Worm (Caenorhabditis elegans) whole organism, late embryonic: ENCODE measurements around the gene dhhc-14.

ENCODE experiments used
- C38D4.7 ChIP-seq: fragments of 200-800 bp; sonication (Bioruptor generic); optimal IDR thresholded peaks from 2 replicates; lab custom pipeline; 2018; ENCODE audit warnings: mild to moderate bottlenecking, missing genetic modification characterization, moderate library complexity, missing compliant biosample characterization
- K02D7.2 ChIP-seq: sonication (generic microtip); optimal IDR thresholded peaks from 2 replicates; lab custom pipeline; 2017; ENCODE audit warnings: mild to moderate bottlenecking, missing genetic modification characterization, missing compliant biosample characterization
- T23F11.4 ChIP-seq: fragments of 200-800 bp; sonication (Bioruptor generic); optimal IDR thresholded peaks from 2 replicates; lab custom pipeline; 2018; ENCODE audit warnings: mild to moderate bottlenecking, missing genetic modification characterization, missing compliant biosample characterization
- Y22D7AL.16 ChIP-seq: sonication (generic microtip); optimal IDR thresholded peaks from 2 replicates; lab custom pipeline; 2016; ENCODE audit warnings: missing genetic modification characterization, missing compliant biosample characterization
- ahr-1 ChIP-seq: sonication (generic microtip); optimal IDR thresholded peaks from 2 replicates; lab custom pipeline; 2016; ENCODE audit warnings: missing genetic modification characterization, missing compliant biosample characterization
- ama-1 ChIP-seq: fragments of 150-350 bp; optimal IDR thresholded peaks from 2 replicates; lab custom pipeline; 2014
- ceh-14 ChIP-seq: sonication (generic microtip); optimal IDR thresholded peaks from 2 replicates; lab custom pipeline; 2016; ENCODE audit warnings: missing genotype, missing genetic modification characterization, missing compliant biosample characterization
- ceh-18 ChIP-seq: sonication (generic microtip); optimal IDR thresholded peaks from 2 replicates; lab custom pipeline; 2016; ENCODE audit warnings: missing genetic modification characterization, missing compliant biosample characterization
- ceh-19 ChIP-seq: fragments of 200-800 bp; sonication (Bioruptor generic); optimal IDR thresholded peaks from 2 replicates; lab custom pipeline; 2018; ENCODE audit warnings: mild to moderate bottlenecking, missing genetic modification characterization, missing compliant biosample characterization
- ceh-2 ChIP-seq: sonication (generic microtip); optimal IDR thresholded peaks from 2 replicates; lab custom pipeline; 2016; ENCODE audit warnings: missing genotype, missing genetic modification characterization, missing compliant biosample characterization
- ceh-22 ChIP-seq: sonication (generic microtip); optimal IDR thresholded peaks from 2 replicates; lab custom pipeline; 2017; ENCODE audit warnings: missing biosample characterization, missing genetic modification characterization
- ceh-30 ChIP-seq: fragments of 150-350 bp; optimal IDR thresholded peaks from 2 replicates; lab custom pipeline; 2014; ENCODE audit warnings: missing biosample characterization, missing genetic modification characterization
- ceh-31 ChIP-seq: sonication (generic microtip); optimal IDR thresholded peaks from 2 replicates; lab custom pipeline; 2016; ENCODE audit warnings: missing genetic modification characterization, missing compliant biosample characterization
- ceh-34 ChIP-seq: sonication (generic microtip); optimal IDR thresholded peaks from 2 replicates; lab custom pipeline; 2016; ENCODE audit warnings: mild to moderate bottlenecking, missing genetic modification characterization, missing compliant biosample characterization
- ceh-45 ChIP-seq: fragments of 200-800 bp; sonication (Bioruptor generic); IDR thresholded peaks from 2 replicates; pipeline ENCODE4 v1.3.6; 2022; ENCODE audit warnings: missing genetic modification reagents, missing genetic modification characterization, missing compliant biosample characterization
- ceh-48 ChIP-seq: sonication (generic microtip); optimal IDR thresholded peaks from 2 replicates; lab custom pipeline; 2016; ENCODE audit warnings: missing genetic modification characterization, inconsistent platforms, missing compliant biosample characterization
- ceh-6 ChIP-seq: fragments of 200-800 bp; sonication (Bioruptor generic); optimal IDR thresholded peaks from 2 replicates; lab custom pipeline; 2018; ENCODE audit warnings: mild to moderate bottlenecking, missing genetic modification characterization, missing compliant biosample characterization
- ceh-9 ChIP-seq: sonication (generic microtip); optimal IDR thresholded peaks from 2 replicates; lab custom pipeline; 2016; ENCODE audit warnings: mild to moderate bottlenecking, missing genetic modification characterization, inconsistent platforms, missing compliant biosample characterization
- che-1 ChIP-seq: sonication (generic microtip); optimal IDR thresholded peaks from 2 replicates; lab custom pipeline; 2016; ENCODE audit warnings: mild to moderate bottlenecking, missing genetic modification characterization, missing compliant biosample characterization
- dmd-4 ChIP-seq: sonication (generic microtip); optimal IDR thresholded peaks from 2 replicates; lab custom pipeline; 2016; ENCODE audit warnings: borderline replicate concordance, missing genetic modification characterization, missing compliant biosample characterization
- eyg-1 ChIP-seq: sonication (generic microtip); optimal IDR thresholded peaks from 2 replicates; lab custom pipeline; 2016; ENCODE audit warnings: missing genotype, missing genetic modification characterization, missing compliant biosample characterization
- fax-1 ChIP-seq: sonication (generic microtip); optimal IDR thresholded peaks from 2 replicates; lab custom pipeline; 2016; ENCODE audit warnings: missing genotype, missing genetic modification characterization, missing compliant biosample characterization
- fkh-10 ChIP-seq: fragments of 150-350 bp; optimal IDR thresholded peaks from 2 replicates; lab custom pipeline; 2014; ENCODE audit warnings: missing biosample characterization, missing genetic modification reagents, missing genetic modification characterization
- fkh-6 ChIP-seq: sonication (generic microtip); optimal IDR thresholded peaks from 2 replicates; lab custom pipeline; 2016; ENCODE audit warnings: missing genetic modification characterization, missing compliant biosample characterization
- gmeb-2 ChIP-seq: sonication (generic microtip); optimal IDR thresholded peaks from 2 replicates; lab custom pipeline; 2016; ENCODE audit warnings: missing genetic modification characterization, inconsistent platforms, missing compliant biosample characterization
- hlh-13 ChIP-seq: fragments of 200-800 bp; sonication (Bioruptor generic); optimal IDR thresholded peaks from 2 replicates; lab custom pipeline; 2018; ENCODE audit warnings: mild to moderate bottlenecking, missing genetic modification characterization, missing compliant biosample characterization
- hlh-15 ChIP-seq: sonication (generic microtip); optimal IDR thresholded peaks from 2 replicates; lab custom pipeline; 2016; ENCODE audit warnings: missing genetic modification characterization, missing compliant biosample characterization
- hlh-30 ChIP-seq: sonication (generic microtip); optimal IDR thresholded peaks from 2 replicates; lab custom pipeline; 2017; ENCODE audit warnings: antibody characterized with exemption, missing genetic modification characterization, missing compliant biosample characterization; ENCODE audit not compliant: insufficient read depth
- hlh-8 ChIP-seq: sonication (generic microtip); optimal IDR thresholded peaks from 2 replicates; lab custom pipeline; 2016; ENCODE audit warnings: missing genotype, missing genetic modification characterization, missing compliant biosample characterization
- lim-6 ChIP-seq: sonication (generic microtip); optimal IDR thresholded peaks from 2 replicates; lab custom pipeline; 2016; ENCODE audit warnings: missing genetic modification characterization, missing compliant biosample characterization
- madf-2 ChIP-seq: sonication (generic microtip); optimal IDR thresholded peaks from 2 replicates; lab custom pipeline; 2017; ENCODE audit warnings: missing genetic modification characterization, missing compliant biosample characterization
- mec-3 ChIP-seq: sonication (generic microtip); optimal IDR thresholded peaks from 2 replicates; lab custom pipeline; 2016; ENCODE audit warnings: borderline replicate concordance, missing genetic modification characterization, missing compliant biosample characterization
- nfya-1 ChIP-seq: sonication (generic microtip); optimal IDR thresholded peaks from 2 replicates; lab custom pipeline; 2017; ENCODE audit warnings: missing genetic modification characterization, mild to moderate bottlenecking, missing compliant biosample characterization, antibody characterized with exemption, moderate library complexity
- nhr-11 ChIP-seq: fragments of 150-350 bp; optimal IDR thresholded peaks from 2 replicates; lab custom pipeline; 2014; ENCODE audit warnings: missing biosample characterization, missing genetic modification characterization
- nhr-232 ChIP-seq: sonication (generic microtip); optimal IDR thresholded peaks from 2 replicates; lab custom pipeline; 2016; ENCODE audit warnings: missing genetic modification characterization, missing compliant biosample characterization
- npax-4 ChIP-seq: sonication (generic microtip); optimal IDR thresholded peaks from 2 replicates; lab custom pipeline; 2016; ENCODE audit warnings: missing genetic modification characterization, missing compliant biosample characterization
- odd-2 ChIP-seq: sonication (generic microtip); optimal IDR thresholded peaks from 2 replicates; lab custom pipeline; 2017; ENCODE audit warnings: antibody characterized with exemption, mild to moderate bottlenecking, missing genetic modification characterization, missing compliant biosample characterization
- pag-3 ChIP-seq: sonication (generic microtip); optimal IDR thresholded peaks from 2 replicates; lab custom pipeline; 2016; ENCODE audit warnings: missing compliant biosample characterization, missing genetic modification characterization, borderline replicate concordance
- pha-2 ChIP-seq: sonication (generic microtip); optimal IDR thresholded peaks from 2 replicates; lab custom pipeline; 2017; ENCODE audit warnings: mild to moderate bottlenecking, missing genetic modification characterization, missing compliant biosample characterization
- pha-4 ChIP-seq: fragments of 150-350 bp; optimal IDR thresholded peaks from 2 replicates; lab custom pipeline; 2018; ENCODE audit warnings: missing biosample characterization, missing genetic modification reagents, missing genetic modification characterization
- pqm-1 ChIP-seq: sonication (generic microtip); optimal IDR thresholded peaks from 2 replicates; lab custom pipeline; 2016; ENCODE audit warnings: missing genetic modification characterization, missing compliant biosample characterization
- pros-1 ChIP-seq: fragments of 150-350 bp; optimal IDR thresholded peaks from 2 replicates; lab custom pipeline; 2014; ENCODE audit warnings: missing biosample characterization, missing genetic modification reagents, missing genetic modification characterization
- ref-2 ChIP-seq: sonication (generic microtip); optimal IDR thresholded peaks from 2 replicates; lab custom pipeline; 2016; ENCODE audit warnings: missing genetic modification characterization, missing compliant biosample characterization
- rnt-1 ChIP-seq: sonication (generic microtip); optimal IDR thresholded peaks from 2 replicates; lab custom pipeline; 2016; ENCODE audit warnings: missing genetic modification characterization, missing compliant biosample characterization
- sdc-2 ChIP-seq: sonication (generic microtip); optimal IDR thresholded peaks from 2 replicates; lab custom pipeline; 2016; ENCODE audit warnings: missing genotype, missing genetic modification characterization, missing compliant biosample characterization
- syd-9 ChIP-seq: sonication (generic microtip); optimal IDR thresholded peaks from 2 replicates; lab custom pipeline; 2016; ENCODE audit warnings: mild to moderate bottlenecking, missing genetic modification characterization, moderate library complexity, missing compliant biosample characterization
- tbx-2 ChIP-seq: sonication (generic microtip); optimal IDR thresholded peaks from 2 replicates; lab custom pipeline; 2016; ENCODE audit warnings: missing genetic modification characterization, missing compliant biosample characterization
- tbx-7 ChIP-seq: sonication (generic microtip); optimal IDR thresholded peaks from 2 replicates; lab custom pipeline; 2016; ENCODE audit warnings: missing genotype, missing genetic modification characterization, missing compliant biosample characterization
- ttx-3 ChIP-seq: sonication (generic microtip); optimal IDR thresholded peaks from 2 replicates; lab custom pipeline; 2016; ENCODE audit warnings: missing genetic modification reagents, missing genetic modification characterization, missing compliant biosample characterization
- unc-3 ChIP-seq, 2 experiments: fragments of 200-800 bp in 1 of 2; sonication (Bioruptor generic) in 1 of 2; sonication (generic microtip) in 1 of 2; conservative IDR thresholded peaks in 1 of 2; optimal IDR thresholded peaks in 1 of 2; 2 replicates each; pipeline versions ENCODE4 v1.3.6 to Lab custom; 2016 to 2022; ENCODE audit warnings: missing compliant biosample characterization in 2 of 2, missing genetic modification characterization in 2 of 2, missing genetic modification reagents in 1 of 2
- unc-42 ChIP-seq: sonication (generic microtip); optimal IDR thresholded peaks from 2 replicates; lab custom pipeline; 2016; ENCODE audit warnings: missing genotype, missing genetic modification characterization, missing compliant biosample characterization
- unc-86 ChIP-seq: sonication (generic microtip); optimal IDR thresholded peaks from 2 replicates; lab custom pipeline; 2016; ENCODE audit warnings: missing genetic modification characterization, missing compliant biosample characterization
- ztf-16 ChIP-seq: sonication (generic microtip); optimal IDR thresholded peaks from 2 replicates; lab custom pipeline; 2017; ENCODE audit warnings: missing genetic modification characterization, missing compliant biosample characterization

Gene dhhc-14

DNA sequence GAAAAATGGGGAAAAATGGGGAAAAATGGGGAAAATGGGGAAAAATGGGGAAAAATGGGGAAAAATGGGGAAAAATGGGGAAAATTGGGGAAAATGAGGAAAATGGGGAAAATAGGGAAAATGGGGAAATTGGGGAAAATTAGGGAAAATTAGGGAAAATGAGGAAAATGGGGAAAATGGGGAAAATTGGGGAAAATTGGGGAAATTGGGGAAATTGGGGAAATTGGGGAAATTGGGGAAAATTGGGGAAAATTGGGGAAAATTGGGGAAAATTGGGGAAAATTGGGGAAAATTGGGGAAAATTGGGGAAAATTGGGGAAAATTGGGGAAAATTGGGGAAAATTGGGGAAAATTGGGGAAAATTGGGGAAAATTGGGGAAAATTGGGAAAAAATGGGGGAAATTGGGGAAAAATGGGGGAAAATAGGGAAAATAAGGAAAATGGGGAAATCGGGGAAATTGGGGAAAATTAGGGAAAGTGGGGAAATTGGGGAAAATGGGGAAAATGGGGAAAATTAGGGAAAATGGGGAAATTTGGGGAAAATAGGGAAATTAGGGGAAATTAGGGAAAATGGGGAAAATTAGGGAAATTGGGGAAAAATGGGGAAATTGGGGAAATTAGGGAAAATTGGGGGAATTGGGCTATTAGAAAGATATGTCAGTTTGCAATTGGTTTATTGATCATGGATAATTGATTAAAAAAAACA lies 50.8 kb downstream of the dhhc-14 start:
- TF ChIP-seq gmeb-2 (tag; lab: Kevin White, UChicago) (peak; percentile 24), ceh-48 (tag; lab: Kevin White, UChicago) (no peak), madf-2 (tag; lab: Kevin White, UChicago) (no peak), C38D4.7 (GFP tag; lab: Kevin White, UChicago) (peak; percentile 58), ahr-1 (no peak), pag-3 (no peak), npax-4 (peak; percentile 23), unc-3 (GFP tag; conservative IDR thresholded peaks at IDR 0.05; lab: Robert Waterston, UW) (peak; percentile 66), unc-3 (tag; optimal IDR thresholded peaks at IDR 0.05; lab: Kevin White, UChicago) (no peak), ref-2 (tag; lab: Kevin White, UChicago) (no peak), mec-3 (tag; lab: Kevin White, UChicago) (no peak), lim-6 (no peak), odd-2 (tag; lab: Kevin White, UChicago) (no peak), hlh-8 (no peak), unc-86 (tag; lab: Kevin White, UChicago) (no peak), hlh-15 (tag; lab: Kevin White, UChicago) (no peak), pha-4 (tag; lab: Kevin White, UChicago) (no peak), ceh-6 (no peak), ceh-9 (tag; lab: Kevin White, UChicago) (peak; percentile 49), ceh-22 (tag; lab: Kevin White, UChicago) (no peak), nhr-232 (tag; lab: Kevin White, UChicago) (no peak), fax-1 (tag; lab: Kevin White, UChicago) (no peak), ceh-45 (GFP tag; lab: Robert Waterston, UW) (peak; percentile 65; the same call in 1 of the 2 replicates), sdc-2 (tag; lab: Kevin White, UChicago) (no peak), nfya-1 (tag; lab: Kevin White, UChicago) (no peak), dmd-4 (no peak), pros-1 (tag; lab: Kevin White, UChicago) (no peak), unc-42 (tag; lab: Kevin White, UChicago) (no peak), tbx-2 (tag; lab: Kevin White, UChicago) (no peak), ama-1 (lab: Kevin White, UChicago) (no peak), ceh-31 (tag; lab: Kevin White, UChicago) (no peak), nhr-11 (tag; lab: Kevin White, UChicago) (no peak), fkh-6 (no peak), K02D7.2 (tag; lab: Kevin White, UChicago) (no peak), ceh-14 (tag; lab: Kevin White, UChicago) (no peak), eyg-1 (no peak), fkh-10 (no peak), ceh-18 (tag; lab: Kevin White, UChicago) (no peak), hlh-30 (tag; lab: Kevin White, UChicago) (no peak), ztf-16 (tag; lab: Kevin White, UChicago) (no peak), pqm-1 (tag; lab: Kevin White, UChicago) (no peak), hlh-13 (GFP tag; lab: Kevin White, UChicago) (no peak), che-1 (peak; percentile 69), ceh-30 (tag; lab: Kevin White, UChicago) (no peak), Y22D7AL.16 (tag; lab: Kevin White, UChicago) (no peak), ttx-3 (tag; lab: Kevin White, UChicago) (no peak), ceh-19 (GFP tag; lab: Kevin White, UChicago) (peak; percentile 32), pha-2 (tag; lab: Kevin White, UChicago) (no peak), ceh-34 (tag; lab: Kevin White, UChicago) (no peak), T23F11.4 (no peak), ceh-2 (no peak), syd-9 (tag; lab: Kevin White, UChicago) (no peak), tbx-7 (tag; lab: Kevin White, UChicago) (no peak), rnt-1 (no peak)
